Fruit fly (Drosophila melanogaster): Measurements from ENCODE around the gene Coq8.

DNA sequence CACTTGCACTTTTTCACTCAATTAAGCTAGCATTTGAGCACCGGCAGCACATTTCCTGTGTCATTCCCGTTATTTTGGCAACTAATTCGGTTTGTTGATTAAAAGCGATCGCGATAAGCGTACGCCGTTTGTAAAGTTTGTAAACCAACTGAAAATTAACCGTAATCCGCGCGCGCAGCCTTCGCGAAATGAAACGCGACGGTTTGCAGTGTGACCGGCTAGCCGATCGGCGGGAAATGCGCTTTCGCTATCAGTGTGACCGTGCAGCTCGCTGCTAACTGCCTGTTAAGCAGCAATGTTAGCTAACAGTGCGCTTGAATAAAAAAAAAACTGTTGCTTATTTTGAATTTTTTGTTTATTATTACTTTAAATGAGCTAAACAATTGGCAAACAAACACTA, 3.8 kb downstream of the Coq8 start, which contains the start of gene Pde9:
- TF ChIP-seq CG8478 (optimal IDR thresholded peaks at IDR 0.05) (no peak), psq (optimal IDR thresholded peaks at IDR 0.05) (no peak)

Data from whole organism.